Worm (Caenorhabditis elegans) whole organism, L4 larva: ENCODE data around the gene C53D6.11.

Experiments used
- ZK546.5 ChIP-seq, 2 experiments: sonication (generic microtip); optimal IDR thresholded peaks; 2 replicates each; lab custom pipeline; 2017; ENCODE audit warnings: missing biosample characterization in 2 of 2, missing genetic modification characterization in 2 of 2
- ceh-82 ChIP-seq: sonication (generic microtip); optimal IDR thresholded peaks from 2 replicates; lab custom pipeline; 2017; ENCODE audit warnings: missing biosample characterization, missing genetic modification characterization
- egl-27 ChIP-seq: sonication (generic microtip); optimal IDR thresholded peaks from 3 replicates; lab custom pipeline; 2017; ENCODE audit warnings: missing biosample characterization, missing genetic modification reagents, missing genetic modification characterization
- mdl-1 ChIP-seq, 2 experiments: fragments of 150-350 bp in 1 of 2; sonication (generic microtip) in 1 of 2; optimal IDR thresholded peaks; 2 replicates each; lab custom pipeline; 2014 to 2017; ENCODE audit warnings: missing biosample characterization in 2 of 2, missing genetic modification characterization in 2 of 2
- nhr-10 ChIP-seq: fragments of 150-350 bp; optimal IDR thresholded peaks from 2 replicates; lab custom pipeline; 2014; ENCODE audit warnings: missing biosample characterization, missing genetic modification characterization
- pha-4 ChIP-seq, 2 experiments: fragments of 150-350 bp in 1 of 2; fragments of 200-800 bp in 1 of 2; sonication (Bioruptor generic) in 1 of 2; IDR thresholded peaks in 1 of 2; optimal IDR thresholded peaks in 1 of 2; 2 replicates each; pipeline versions ENCODE4 v1.3.6 to Lab custom; 2014 to 2022; ENCODE audit warnings: missing genetic modification characterization in 2 of 2, missing genetic modification reagents in 2 of 2, missing biosample characterization in 1 of 2, missing compliant biosample characterization in 1 of 2
- unc-39 ChIP-seq: sonication (generic microtip); optimal IDR thresholded peaks from 2 replicates; lab custom pipeline; 2017; ENCODE audit warnings: missing biosample characterization, missing genetic modification characterization
- zag-1 ChIP-seq: fragments of 150-350 bp; optimal IDR thresholded peaks from 2 replicates; lab custom pipeline; 2014; ENCODE audit warnings: missing biosample characterization, missing genetic modification characterization
- zip-11 ChIP-seq: fragments of 200-800 bp; sonication (Bioruptor generic); IDR thresholded peaks from 2 replicates; pipeline ENCODE4 v1.3.6; 2022; ENCODE audit warnings: missing genetic modification characterization, missing compliant biosample characterization

DNA sequence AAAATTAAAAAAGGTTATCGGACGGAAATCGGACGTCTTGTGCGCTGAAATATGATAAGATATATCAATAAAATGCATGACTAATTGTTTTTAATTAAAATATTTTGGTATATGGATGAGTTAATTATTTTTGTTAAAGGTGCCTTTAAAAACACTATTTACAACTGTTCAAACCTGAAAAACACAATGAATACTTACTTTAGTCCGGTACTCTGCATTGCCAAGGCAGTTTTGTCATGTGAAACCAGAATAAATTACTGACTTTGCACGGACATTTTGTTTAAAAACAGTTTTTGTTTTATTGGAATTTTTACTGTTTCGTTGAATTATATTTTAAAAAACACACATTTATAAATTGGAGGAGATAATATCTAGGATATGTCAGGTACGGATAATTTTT, 42.4 kb upstream of the C53D6.11 start, which contains the start of gene suex-2:
- TF ChIP-seq nhr-10 (tag; lab: Kevin White, UChicago) (no peak), unc-39 (no peak), ceh-82 (tag; lab: Kevin White, UChicago) (no peak), zip-11 (no peak), ZK546.5 (tag; optimal IDR thresholded peaks at IDR 0.05; lab: Kevin White, UChicago) (no peak), zag-1 (tag; lab: Kevin White, UChicago) (no peak), pha-4 (GFP tag; IDR thresholded peaks at IDR 0.05; lab: Robert Waterston, UW) (no peak), pha-4 (tag; optimal IDR thresholded peaks at IDR 0.05; lab: Kevin White, UChicago) (no peak), egl-27 (tag; lab: Kevin White, UChicago) (no peak), mdl-1 (tag; optimal IDR thresholded peaks at IDR 0.05; lab: Kevin White, UChicago) (no peak)
